Worm (Caenorhabditis elegans): ENCODE results near the gene rpl-11.2.
A peak's percentile ranks its signal among the peaks of the same experiment; 100 is the strongest.

rpl-11.2 gene

ce11 chrX:2265069-2265468 is 22.7 kb upstream of the rpl-11.2 start:
- no peak for TF ChIP-seq sptf-1 (tag; optimal IDR thresholded peaks at IDR 0.05)
- TF ChIP-seq sem-2 (GFP tag; optimal IDR thresholded peaks at IDR 0.05) = no peak
- no peak for TF ChIP-seq nhr-28 (tag; optimal IDR thresholded peaks at IDR 0.05)
- TF ChIP-seq bed-3 (GFP tag; optimal IDR thresholded peaks at IDR 0.05) = no peak
- TF ChIP-seq unc-62 (GFP tag; optimal IDR thresholded peaks at IDR 0.05) = no peak
- TF ChIP-seq M03D4.4 (tag; optimal IDR thresholded peaks at IDR 0.05) = no peak
- no peak for TF ChIP-seq lsy-2 (tag; optimal IDR thresholded peaks at IDR 0.05)
- no peak for TF ChIP-seq hlh-1 (tag; optimal IDR thresholded peaks at IDR 0.05)
- no peak for TF ChIP-seq tbx-8 (GFP tag; optimal IDR thresholded peaks at IDR 0.05)
- TF ChIP-seq unc-120 (tag; optimal IDR thresholded peaks at IDR 0.05; ENCODE audit: poor library complexity, severe bottlenecking) = no peak

ce11 chrX:2262420-2262819 is 20.0 kb upstream of the rpl-11.2 start:
- no peak for TF ChIP-seq ztf-11 (tag; optimal IDR thresholded peaks at IDR 0.05)
- TF ChIP-seq ceh-83 (GFP tag; optimal IDR thresholded peaks at IDR 0.05) = no peak

- TF ChIP-seq blmp-1 (tag; optimal IDR thresholded peaks at IDR 0.05) = no peak
- TF ChIP-seq bed-3 (GFP tag; optimal IDR thresholded peaks at IDR 0.05) = no peak
- TF ChIP-seq drap-1 (GFP tag; optimal IDR thresholded peaks at IDR 0.05) = no peak
- no peak for TF ChIP-seq lin-13 (tag; optimal IDR thresholded peaks at IDR 0.05)
- TF ChIP-seq ceh-83 (GFP tag; optimal IDR thresholded peaks at IDR 0.05) = no peak
- no peak for TF ChIP-seq elt-3 (tag; optimal IDR thresholded peaks at IDR 0.05)
- no peak for TF ChIP-seq cnd-1 (tag; optimal IDR thresholded peaks at IDR 0.05)
- no peak for TF ChIP-seq nhr-28 (tag; optimal IDR thresholded peaks at IDR 0.05)
- TF ChIP-seq hlh-1 (tag; optimal IDR thresholded peaks at IDR 0.05) = no peak
- TF ChIP-seq nhr-12 (tag; optimal IDR thresholded peaks at IDR 0.05) = no peak
- TF ChIP-seq lin-32 (GFP tag; optimal IDR thresholded peaks at IDR 0.05) = no peak
- no peak for TF ChIP-seq flh-1 (GFP tag; optimal IDR thresholded peaks at IDR 0.05)
- no peak for TF ChIP-seq elt-1 (tag; optimal IDR thresholded peaks at IDR 0.05; ENCODE audit: borderline replicate concordance, insufficient read depth)
Measured at ce11 chrX:2261003-2261402, 18.6 kb upstream of the rpl-11.2 start, which contains the start of gene AH9.3. AH9.3 (minus strand) TSS chrX:2261103.

- TF ChIP-seq zip-8 (tag; optimal IDR thresholded peaks at IDR 0.05) (peak; percentile 44), nhr-2 (tag; optimal IDR thresholded peaks at IDR 0.05) (peak; percentile 91), mep-1 (tag; optimal IDR thresholded peaks at IDR 0.05) (no peak)
Measured at ce11 chrX:2258404-2258803, 16.0 kb upstream of the rpl-11.2 start.

ce11 chrX:2258001-2258400 is 15.6 kb upstream of the rpl-11.2 start, which contains the start of gene crn-4:
crn-4 (minus strand) TSS chrX:2258101.
- TF ChIP-seq lsy-2 (tag; optimal IDR thresholded peaks at IDR 0.05) = no peak
- TF ChIP-seq ces-1 (GFP tag; optimal IDR thresholded peaks at IDR 0.05) = no peak
- no peak for TF ChIP-seq lin-32 (GFP tag; optimal IDR thresholded peaks at IDR 0.05)
- TF ChIP-seq nhr-76 (tag; optimal IDR thresholded peaks at IDR 0.05) = no peak
- TF ChIP-seq sem-2 (GFP tag; optimal IDR thresholded peaks at IDR 0.05) = no peak
- no peak for TF ChIP-seq unc-62 (GFP tag; optimal IDR thresholded peaks at IDR 0.05)
- TF ChIP-seq snpc-4 (tag; optimal IDR thresholded peaks at IDR 0.05) = no peak
- TF ChIP-seq lin-13 (tag; optimal IDR thresholded peaks at IDR 0.05) = no peak
- no peak for TF ChIP-seq nhr-28 (tag; optimal IDR thresholded peaks at IDR 0.05)
- no peak for TF ChIP-seq nhr-12 (tag; optimal IDR thresholded peaks at IDR 0.05)
- no peak for TF ChIP-seq ham-2 (GFP tag; optimal IDR thresholded peaks at IDR 0.05)
- no peak for TF ChIP-seq drap-1 (GFP tag; optimal IDR thresholded peaks at IDR 0.05)
- TF ChIP-seq blmp-1 (tag; optimal IDR thresholded peaks at IDR 0.05) = no peak
- TF ChIP-seq mls-2 (tag; optimal IDR thresholded peaks at IDR 0.05) = no peak
- no peak for TF ChIP-seq mab-5 (tag; optimal IDR thresholded peaks at IDR 0.05)
- no peak for TF ChIP-seq ceh-43 (GFP tag; optimal IDR thresholded peaks at IDR 0.05)
- TF ChIP-seq M03D4.4 (tag; optimal IDR thresholded peaks at IDR 0.05) = no peak
- TF ChIP-seq pha-4 (tag; optimal IDR thresholded peaks at IDR 0.05) = no peak

ce11 chrX:2246908-2247307 is 4.5 kb upstream of the rpl-11.2 start, which contains the start of gene AH9.1:
AH9.1 (minus strand) TSS chrX:2247008.
- TF ChIP-seq blmp-1 (tag; optimal IDR thresholded peaks at IDR 0.05) (no peak), elt-3 (tag; optimal IDR thresholded peaks at IDR 0.05) (no peak), lsy-2 (tag; optimal IDR thresholded peaks at IDR 0.05) (no peak), mls-2 (tag; optimal IDR thresholded peaks at IDR 0.05) (no peak)
